Fruit fly (Drosophila melanogaster): ENCODE results near the gene tara.

The tara gene

dm6 chr3R:16236713-16237641 is 11.5 kb downstream of the tara start (continued):
- peak; percentile 70 for TF ChIP-seq Bdp1 (GFP tag; optimal IDR thresholded peaks at IDR 0.05)
- TF ChIP-seq CG10959 (GFP tag; IDR thresholded peaks at IDR 0.05): no peak
- peak; percentile 95 for TF ChIP-seq CG7271 (tag; optimal IDR thresholded peaks at IDR 0.05)
- TF ChIP-seq jing (GFP tag; optimal IDR thresholded peaks at IDR 0.05): peak; percentile 89
- TF ChIP-seq chinmo (GFP tag; IDR thresholded peaks at IDR 0.05; ENCODE audit: partially characterized antibody): no peak
- TF ChIP-seq Ets65A (GFP tag): peak; percentile 97
- TF ChIP-seq maf-S (GFP tag; optimal IDR thresholded peaks at IDR 0.05): peak; percentile 54
- TF ChIP-seq Gug (GFP tag; IDR thresholded peaks at IDR 0.05): peak; percentile 98
- no peak for TF ChIP-seq stc (GFP tag; IDR thresholded peaks at IDR 0.05)
- peak; percentile 88 for TF ChIP-seq CG10274 (GFP tag; optimal IDR thresholded peaks at IDR 0.05)
- TF ChIP-seq CG7839 (tag; optimal IDR thresholded peaks at IDR 0.05): peak; percentile 99
- no peak for TF ChIP-seq gce (GFP tag; IDR thresholded peaks at IDR 0.05)
- TF ChIP-seq CG7786 (GFP tag; optimal IDR thresholded peaks at IDR 0.05): peak; percentile 74
- TF ChIP-seq Six4 (GFP tag; optimal IDR thresholded peaks at IDR 0.05): peak; percentile 97
- TF ChIP-seq CG12071 (GFP tag; optimal IDR thresholded peaks at IDR 0.05): peak; percentile 91
- no peak for TF ChIP-seq CG34224 (GFP tag; IDR thresholded peaks at IDR 0.05; ENCODE audit: partially characterized antibody)
- peak in 1 of 3 experiments; percentile 97 for TF ChIP-seq lola (GFP tag; optimal IDR thresholded peaks at IDR 0.05)
- TF ChIP-seq CG1529 (GFP tag; optimal IDR thresholded peaks at IDR 0.05): peak; percentile 96
- no peak for TF ChIP-seq ftz-f1 (GFP tag; optimal IDR thresholded peaks at IDR 0.05)
- TF ChIP-seq pnt (GFP tag; optimal IDR thresholded peaks at IDR 0.05): peak; percentile 79
- TF ChIP-seq CG13424 (tag; optimal IDR thresholded peaks at IDR 0.05): peak; percentile 99
- TF ChIP-seq Fer2 (tag; optimal IDR thresholded peaks at IDR 0.05): peak; percentile 97
- no peak for TF ChIP-seq ssp (GFP tag; IDR thresholded peaks at IDR 0.05)
- no peak for TF ChIP-seq Dref (GFP tag; IDR thresholded peaks at IDR 0.05)
- TF ChIP-seq HHEX (GFP tag; optimal IDR thresholded peaks at IDR 0.05): peak; percentile 97
- peak; percentile 64 for TF ChIP-seq fu2 (GFP tag; optimal IDR thresholded peaks at IDR 0.05)
- peak; percentile 95 for TF ChIP-seq CG3407 (GFP tag; optimal IDR thresholded peaks at IDR 0.05)
- peak; percentile 91 for TF ChIP-seq CG17912 (GFP tag; optimal IDR thresholded peaks at IDR 0.05)
- no peak for TF ChIP-seq hth (optimal IDR thresholded peaks at IDR 0.05)
- no peak for TF ChIP-seq CG31224 (GFP tag; IDR thresholded peaks at IDR 0.05)
- peak; percentile 98 for TF ChIP-seq Sox100B (GFP tag; optimal IDR thresholded peaks at IDR 0.05)
- no peak for TF ChIP-seq nerfin-2 (GFP tag; IDR thresholded peaks at IDR 0.05; ENCODE audit: partially characterized antibody)
- TF ChIP-seq Nf-YC (tag; optimal IDR thresholded peaks at IDR 0.05): peak; percentile 92
- TF ChIP-seq CG3995 (GFP tag; optimal IDR thresholded peaks at IDR 0.05): peak; percentile 66
- TF ChIP-seq btn (GFP tag; optimal IDR thresholded peaks at IDR 0.05): no peak
- no peak for TF ChIP-seq ken (GFP tag; IDR thresholded peaks at IDR 0.05)
- peak; percentile 96 for TF ChIP-seq sens (GFP tag)
- peak; percentile 49 for TF ChIP-seq stwl (tag; optimal IDR thresholded peaks at IDR 0.05)
- TF ChIP-seq CG6813 (GFP tag; optimal IDR thresholded peaks at IDR 0.05): peak; percentile 97
- no peak for TF ChIP-seq wor (GFP tag; IDR thresholded peaks at IDR 0.05)
- TF ChIP-seq CG11085 (GFP tag; IDR thresholded peaks at IDR 0.05): no peak
- TF ChIP-seq pita (GFP tag; optimal IDR thresholded peaks at IDR 0.05): no peak
- TF ChIP-seq PHDP (tag; optimal IDR thresholded peaks at IDR 0.05): peak; percentile 99
- peak; percentile 46 for TF ChIP-seq CG10565 (GFP tag; optimal IDR thresholded peaks at IDR 0.05)
- TF ChIP-seq CG8290 (GFP tag; optimal IDR thresholded peaks at IDR 0.05): peak; percentile 82
- peak; percentile 40 to 91 for TF ChIP-seq CG8290 (tag; optimal IDR thresholded peaks at IDR 0.05)
- peak in 1 of 3 experiments; percentile 98 for TF ChIP-seq Stat92E (GFP tag; optimal IDR thresholded peaks at IDR 0.05)
- TF ChIP-seq HLHmδ (GFP tag; optimal IDR thresholded peaks at IDR 0.05): peak; percentile 65
- peak; percentile 90 for TF ChIP-seq CG7987 (GFP tag; optimal IDR thresholded peaks at IDR 0.05)
